Fruit fly (Drosophila melanogaster) whole organism, embryonic: ENCODE results near the gene Mst98Cb.

ENCODE experiments used
- Atf6 ChIP-seq: fragments of 200-800 bp; sonication (Bioruptor generic); IDR thresholded peaks from 2 replicates; pipeline ENCODE4 v1.3.6; 2022; ENCODE audit warnings: missing biosample characterization, missing genetic modification characterization
- B-H2 ChIP-seq: fragments of 200-800 bp; sonication (Bioruptor generic); optimal IDR thresholded peaks from 2 replicates; lab custom pipeline; 2018; ENCODE audit warnings: missing biosample characterization, mild to moderate bottlenecking, missing genetic modification characterization
- CG10543 ChIP-seq: fragments of 200-800 bp; sonication (Bioruptor generic); optimal IDR thresholded peaks from 3 replicates; lab custom pipeline; 2017; ENCODE audit warnings: missing biosample characterization, mild to moderate bottlenecking, missing genetic modification characterization, moderate library complexity
- CG11398 ChIP-seq: fragments of 200-800 bp; sonication (Bioruptor generic); optimal IDR thresholded peaks from 2 replicates; lab custom pipeline; 2016; ENCODE audit warnings: missing biosample characterization, missing genetic modification characterization
- CG12769 ChIP-seq: fragments of 200-800 bp; sonication (Bioruptor generic); optimal IDR thresholded peaks from 2 replicates; lab custom pipeline; 2019; ENCODE audit warnings: missing biosample characterization, mild to moderate bottlenecking, missing genetic modification characterization, moderate library complexity
- CG17361 ChIP-seq: fragments of 200-800 bp; sonication (Bioruptor generic); IDR thresholded peaks from 3 replicates; pipeline ENCODE4 v1.3.6; 2022; ENCODE audit warnings: missing biosample characterization, missing genetic modification characterization
- CG18011 ChIP-seq: fragments of 200-800 bp; sonication (Bioruptor generic); optimal IDR thresholded peaks from 2 replicates; lab custom pipeline; 2017; ENCODE audit warnings: missing biosample characterization, missing genetic modification characterization, mild to moderate bottlenecking, moderate library complexity, missing genotype
- CG2889 ChIP-seq: fragments of 200-800 bp; sonication (Bioruptor generic); IDR thresholded peaks from 3 replicates; pipeline ENCODE4 v1.3.6; 2022; ENCODE audit warnings: missing biosample characterization, missing genetic modification characterization
- CG3065 ChIP-seq: fragments of 200-800 bp; sonication (Bioruptor generic); optimal IDR thresholded peaks from 2 replicates; lab custom pipeline; 2016; ENCODE audit warnings: missing biosample characterization, missing genetic modification characterization
- CG7357 ChIP-seq: fragments of 200-800 bp; sonication (Bioruptor generic); IDR thresholded peaks from 3 replicates; pipeline ENCODE4 v1.3.6; 2022; ENCODE audit warnings: missing biosample characterization, missing genetic modification characterization
- CG7839 ChIP-seq: fragments of 200-800 bp; sonication (Bioruptor generic); optimal IDR thresholded peaks from 3 replicates; lab custom pipeline; 2018; ENCODE audit warnings: missing biosample characterization, mild to moderate bottlenecking, missing genetic modification characterization, moderate library complexity
- CG8290 ChIP-seq, 3 experiments: fragments of 200-800 bp; sonication (Bioruptor generic); optimal IDR thresholded peaks; 2 replicates each; lab custom pipeline; 2016 to 2019; ENCODE audit warnings: missing biosample characterization in 3 of 3, missing genetic modification characterization in 3 of 3, mild to moderate bottlenecking in 2 of 3, moderate library complexity in 1 of 3
- CG8388 ChIP-seq: fragments of 200-800 bp; sonication (Bioruptor generic); optimal IDR thresholded peaks from 2 replicates; lab custom pipeline; 2019; ENCODE audit warnings: missing biosample characterization, mild to moderate bottlenecking, missing genetic modification characterization, moderate library complexity
- CTCF ChIP-seq: fragments of 200-800 bp; sonication (Bioruptor generic); optimal IDR thresholded peaks from 2 replicates; lab custom pipeline; 2017; ENCODE audit warnings: missing biosample characterization, mild to moderate bottlenecking, missing genetic modification characterization, moderate library complexity
- Chrac-16 ChIP-seq: fragments of 200-800 bp; sonication (Bioruptor generic); optimal IDR thresholded peaks from 3 replicates; lab custom pipeline; 2016; ENCODE audit warnings: missing biosample characterization, missing genetic modification characterization
- Doc3 ChIP-seq: fragments of 200-800 bp; sonication (Bioruptor generic); IDR thresholded peaks from 3 replicates; pipeline ENCODE4 v1.3.6; 2022; ENCODE audit warnings: missing biosample characterization, missing genetic modification characterization; ENCODE audit not compliant: partially characterized antibody
- Ets65A ChIP-seq: fragments of 200-800 bp; sonication (Bioruptor generic); peaks from one replicate; lab custom pipeline; 2016; ENCODE audit warnings: missing biosample characterization, missing genetic modification characterization
- Hr51 ChIP-seq, 2 experiments: fragments of 200-800 bp; sonication (Bioruptor generic); optimal IDR thresholded peaks; 2 replicates in 1 of 2; 3 replicates in 1 of 2; lab custom pipeline; 2016 to 2018; ENCODE audit warnings: missing biosample characterization in 2 of 2, missing genetic modification characterization in 2 of 2, mild to moderate bottlenecking in 1 of 2, moderate library complexity in 1 of 2
- Med ChIP-seq: fragments of 200-800 bp; sonication (Bioruptor generic); peaks from one replicate; lab custom pipeline; 2016; ENCODE audit warnings: missing biosample characterization, missing genetic modification characterization, mild to moderate bottlenecking, inconsistent platforms, moderate library complexity
- Scr ChIP-seq: fragments of 200-800 bp; sonication (Bioruptor generic); IDR thresholded peaks from 2 replicates; pipeline ENCODE4 v1.3.6; 2022; ENCODE audit warnings: missing biosample characterization, missing genetic modification characterization; ENCODE audit not compliant: partially characterized antibody
- Side ChIP-seq: fragments of 200-800 bp; sonication (Bioruptor generic); optimal IDR thresholded peaks from 2 replicates; lab custom pipeline; 2016; ENCODE audit warnings: missing biosample characterization, missing genetic modification characterization
- cad ChIP-seq: fragments of >200 bp; optimal IDR thresholded peaks from 2 replicates; lab custom pipeline; 2017; ENCODE audit warnings: missing biosample characterization, missing genetic modification characterization
- cato ChIP-seq: fragments of 200-800 bp; sonication (Bioruptor generic); optimal IDR thresholded peaks from 2 replicates; lab custom pipeline; 2016; ENCODE audit warnings: missing biosample characterization, missing genetic modification characterization, borderline replicate concordance
- chinmo ChIP-seq: fragments of 200-800 bp; sonication (Bioruptor generic); IDR thresholded peaks from 4 replicates; pipeline ENCODE4 v1.3.6; 2022; ENCODE audit warnings: missing biosample characterization, missing genetic modification characterization; ENCODE audit not compliant: partially characterized antibody
- crc ChIP-seq: fragments of 200-800 bp; sonication (Bioruptor generic); optimal IDR thresholded peaks from 2 replicates; lab custom pipeline; 2016; ENCODE audit warnings: missing biosample characterization, missing genetic modification characterization
- crol ChIP-seq: fragments of 200-800 bp; sonication (Bioruptor generic); IDR thresholded peaks from 2 replicates; pipeline ENCODE4 v1.3.6; 2022; ENCODE audit warnings: missing biosample characterization, missing genetic modification characterization
- disco-r ChIP-seq: fragments of 200-800 bp; sonication (Bioruptor generic); optimal IDR thresholded peaks from 2 replicates; lab custom pipeline; 2016; ENCODE audit warnings: missing biosample characterization, missing genetic modification characterization
- gcm ChIP-seq: fragments of 200-800 bp; sonication (Bioruptor generic); optimal IDR thresholded peaks from 2 replicates; lab custom pipeline; 2019; ENCODE audit warnings: missing biosample characterization, mild to moderate bottlenecking, missing genetic modification characterization, moderate library complexity
- ham ChIP-seq: fragments of 200-800 bp; sonication (Bioruptor generic); IDR thresholded peaks from 2 replicates; pipeline ENCODE4 v1.3.6; 2022; ENCODE audit warnings: missing biosample characterization, missing genetic modification characterization
- knrl ChIP-seq: fragments of 200-800 bp; sonication (Bioruptor generic); IDR thresholded peaks from 3 replicates; pipeline ENCODE4 v1.3.6; 2022; ENCODE audit warnings: missing biosample characterization, missing genetic modification characterization; ENCODE audit not compliant: partially characterized antibody
- pan ChIP-seq, 4 experiments: fragments of >200 bp in 3 of 4; fragments of 200-800 bp in 1 of 4; sonication (Bioruptor generic) in 1 of 4; optimal IDR thresholded peaks in 3 of 4; IDR thresholded peaks in 1 of 4; 2 replicates each; pipeline versions ENCODE4 v1.3.6 to Lab custom; 2017 to 2022; ENCODE audit warnings: missing biosample characterization in 2 of 4, missing genetic modification characterization in 2 of 4, mixed read lengths in 1 of 4
- sens ChIP-seq: fragments of 200-800 bp; sonication (Bioruptor generic); peaks from one replicate; lab custom pipeline; 2016; ENCODE audit warnings: missing biosample characterization, missing genetic modification characterization
- seq ChIP-seq: fragments of 200-800 bp; sonication (Bioruptor generic); IDR thresholded peaks from 2 replicates; pipeline ENCODE4 v1.3.6; 2022; ENCODE audit warnings: missing biosample characterization, missing genetic modification characterization
- shn ChIP-seq: fragments of 200-800 bp; sonication (Bioruptor generic); optimal IDR thresholded peaks from 3 replicates; lab custom pipeline; 2016; ENCODE audit warnings: missing biosample characterization, missing genetic modification characterization
- slbo ChIP-seq: fragments of 200-800 bp; sonication (Bioruptor generic); IDR thresholded peaks from 2 replicates; pipeline ENCODE4 v1.3.6; 2022; ENCODE audit warnings: missing biosample characterization, missing genetic modification characterization
- sr ChIP-seq: fragments of 200-800 bp; sonication (Bioruptor generic); IDR thresholded peaks from 3 replicates; pipeline ENCODE4 v1.3.6; 2022; ENCODE audit warnings: missing biosample characterization, missing genetic modification characterization
- stwl ChIP-seq: fragments of 200-800 bp; sonication (Bioruptor generic); optimal IDR thresholded peaks from 3 replicates; lab custom pipeline; 2018; ENCODE audit warnings: missing biosample characterization, mild to moderate bottlenecking, missing genetic modification characterization, moderate library complexity
- zen2 ChIP-seq: fragments of 200-800 bp; sonication (Bioruptor generic); IDR thresholded peaks from 3 replicates; pipeline ENCODE4 v1.3.6; 2022; ENCODE audit warnings: missing biosample characterization, missing genetic modification characterization; ENCODE audit not compliant: partially characterized antibody

The Mst98Cb gene

DNA sequence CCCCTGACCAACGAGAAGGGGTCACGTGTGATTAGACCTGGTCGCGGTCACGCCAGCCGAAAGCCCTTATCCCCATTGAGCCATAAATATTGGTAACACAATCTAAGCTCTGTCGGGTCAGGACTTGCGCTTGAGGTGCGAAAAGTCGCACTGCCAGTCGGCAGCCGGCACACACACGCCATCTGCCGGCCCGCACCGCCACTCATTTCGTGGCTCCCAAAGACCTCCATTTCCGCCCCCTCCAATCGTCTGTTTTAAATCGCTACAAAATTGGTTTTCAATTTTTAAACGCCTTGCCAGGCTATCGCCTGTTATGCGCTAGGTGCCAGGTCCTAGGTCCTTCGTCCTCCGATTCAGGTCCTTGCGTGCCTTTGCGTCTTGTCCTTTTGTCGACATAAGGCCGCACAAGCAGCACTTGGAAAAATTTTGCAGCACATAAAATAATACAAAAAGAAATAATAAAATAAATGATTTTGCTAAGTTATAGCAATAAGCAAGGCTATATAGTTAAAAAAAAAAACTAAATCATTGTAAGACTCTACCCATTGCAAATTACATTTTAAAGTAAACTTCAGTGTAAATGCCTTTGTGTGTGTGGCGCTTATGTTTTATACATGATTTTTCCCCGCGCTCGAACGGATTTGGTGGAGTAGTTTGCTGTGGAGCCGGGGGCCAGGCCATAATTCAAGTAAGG lies 24.7 kb downstream of the Mst98Cb start (continued):
- TF ChIP-seq cato (GFP tag; lab: Kevin White, UChicago) (no peak), gcm (GFP tag; lab: Kevin White, UChicago) (no peak), crc (no peak), B-H2 (no peak), CTCF (GFP tag; lab: Kevin White, UChicago) (peak; percentile 83)

DNA sequence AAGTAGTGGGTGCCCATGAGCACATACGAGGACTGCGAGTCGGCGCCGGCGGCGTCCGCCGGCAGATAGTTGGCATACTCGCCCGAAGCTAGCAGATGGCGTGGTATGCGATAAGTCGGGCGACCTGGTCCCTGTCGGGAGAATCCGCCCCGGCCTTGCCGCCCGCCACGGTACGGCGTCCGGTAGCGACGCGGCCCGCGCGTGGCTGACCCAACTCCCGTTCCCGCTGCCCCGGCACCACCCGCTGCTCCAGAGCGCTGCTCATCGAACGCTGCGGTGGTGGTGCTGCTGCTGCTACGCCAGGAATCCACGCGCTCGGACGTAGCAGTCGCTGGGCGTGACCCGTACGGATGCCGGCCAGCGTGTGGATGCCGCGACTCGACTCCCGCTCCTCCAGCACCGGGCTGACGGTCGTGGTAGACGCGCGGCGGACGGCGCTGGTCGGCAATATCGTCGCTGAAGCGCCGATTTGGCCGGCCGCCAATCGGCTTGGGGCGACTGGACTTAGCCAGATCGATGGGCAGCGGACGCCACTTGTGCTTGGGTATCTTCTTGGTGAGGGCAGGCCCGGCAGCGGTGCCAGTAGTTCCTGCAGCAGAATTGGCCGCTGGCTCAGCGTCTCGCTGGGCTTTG lies 31.2 kb downstream of the Mst98Cb start:
- TF ChIP-seq Atf6 (GFP tag; lab: Robert Waterston, UW): 0 out of 2 replicates have a peak, but pooled peaks have one; percentile 40
- no peak for TF ChIP-seq CG11398
- no peak for TF ChIP-seq stwl
- no peak for TF ChIP-seq CG17361 (GFP tag; lab: Robert Waterston, UW)
- TF ChIP-seq Chrac-16 (GFP tag; lab: Kevin White, UChicago): no peak
- 0 out of 3 replicates have a peak, but pooled peaks have one; percentile 25 for TF ChIP-seq knrl
- TF ChIP-seq Scr (GFP tag; lab: Robert Waterston, UW): 0 out of 2 replicates have a peak, but pooled peaks have one; percentile 15
- TF ChIP-seq CG7839: no peak
- TF ChIP-seq CG8290 (GFP tag; optimal IDR thresholded peaks at IDR 0.05; lab: Kevin White, UChicago): no peak
- no peak for TF ChIP-seq CG8290 (tag; optimal IDR thresholded peaks at IDR 0.05; lab: Kevin White, UChicago)
- peak; percentile 13 for TF ChIP-seq CG10543 (GFP tag; lab: Kevin White, UChicago)
- peak; percentile 31 for TF ChIP-seq sens (GFP tag; lab: Kevin White, UChicago)
- 0 out of 4 replicates have a peak, but pooled peaks have one; percentile 10 for TF ChIP-seq chinmo (GFP tag; lab: Robert Waterston, UW)
- TF ChIP-seq Side (GFP tag; lab: Kevin White, UChicago): no peak
- TF ChIP-seq cad: no peak
- TF ChIP-seq CG2889: no peak
- no peak for TF ChIP-seq seq (GFP tag; lab: Robert Waterston, UW)
- TF ChIP-seq CG3065 (GFP tag; lab: Kevin White, UChicago): no peak
- 0 out of 3 replicates have a peak, but pooled peaks have one; percentile 27 for TF ChIP-seq sr (GFP tag; lab: Robert Waterston, UW)
- TF ChIP-seq CG12769 (tag; lab: Kevin White, UChicago): peak; percentile 78
- peak; percentile 64 for TF ChIP-seq Med (GFP tag; lab: Kevin White, UChicago)
- TF ChIP-seq disco-r (GFP tag; lab: Kevin White, UChicago): no peak
- TF ChIP-seq crol (GFP tag; lab: Robert Waterston, UW): 0 out of 2 replicates have a peak, but pooled peaks have one; percentile 17
- TF ChIP-seq ham: no peak
- TF ChIP-seq CG8388: no peak
- TF ChIP-seq CG18011: no peak
- TF ChIP-seq Hr51 (GFP tag; optimal IDR thresholded peaks at IDR 0.05; lab: Kevin White, UChicago): no peak
- 0 out of 2 replicates have a peak, but pooled peaks have one; percentile 7 for TF ChIP-seq slbo (GFP tag; lab: Robert Waterston, UW)
- TF ChIP-seq zen2: peak; percentile 52; the same call in 1 of the 3 replicates
- TF ChIP-seq pan (optimal IDR thresholded peaks at IDR 0.05; lab: Kevin White, UChicago): no peak
- TF ChIP-seq pan (GFP tag; optimal IDR thresholded peaks at IDR 0.05 in 1 of 2, IDR thresholded peaks at IDR 0.05 in 1 of 2): no peak
- TF ChIP-seq Doc3 (GFP tag; lab: Robert Waterston, UW): 0 out of 3 replicates have a peak, but pooled peaks have one; percentile 40
- no peak for TF ChIP-seq shn (GFP tag; lab: Kevin White, UChicago)
- TF ChIP-seq CG7357 (GFP tag; lab: Robert Waterston, UW): 0 out of 3 replicates have a peak, but pooled peaks have one; percentile 10
- TF ChIP-seq Ets65A (GFP tag; lab: Kevin White, UChicago): peak; percentile 94
- TF ChIP-seq, all 482 proteins: peak for 15
